Worm (Caenorhabditis elegans): ENCODE measurements around the gene str-145.

DNA sequence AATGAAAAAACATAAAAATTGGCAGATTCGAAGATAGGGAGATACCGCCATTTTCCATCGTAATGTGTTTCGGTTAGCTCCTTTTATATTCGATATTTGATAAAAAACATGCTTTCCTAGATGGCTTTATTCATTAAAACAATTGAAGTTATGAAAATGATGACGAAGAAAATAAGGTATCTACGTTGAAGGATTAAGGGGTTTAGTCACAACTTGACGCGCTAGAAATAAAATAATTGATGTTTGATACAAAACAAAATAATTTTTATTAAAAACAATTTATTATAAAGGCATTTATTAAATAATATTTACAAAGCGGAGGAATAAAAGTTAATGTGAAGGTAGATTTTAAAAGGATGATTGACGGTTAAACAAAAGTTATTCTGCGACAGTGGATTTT, 7.5 kb downstream of the str-145 start, which contains the start of gene str-130:
- no peak for TF ChIP-seq F33H1.4 (GFP tag; IDR thresholded peaks at IDR 0.05)
- TF ChIP-seq attf-5 (GFP tag; optimal IDR thresholded peaks at IDR 0.05), result no peak
- no peak for TF ChIP-seq madf-10 (tag; optimal IDR thresholded peaks at IDR 0.05)
- no peak for TF ChIP-seq ccch-3 (GFP tag; optimal IDR thresholded peaks at IDR 0.05)
- TF ChIP-seq rec-8 (tag; optimal IDR thresholded peaks at IDR 0.05), result no peak
- TF ChIP-seq ztf-26 (tag; optimal IDR thresholded peaks at IDR 0.05), result no peak
- no peak for TF ChIP-seq aptf-2 (GFP tag; conservative IDR thresholded peaks at IDR 0.05)
